Worm (Caenorhabditis elegans): Measurements from ENCODE around the gene mrpl-11.

DNA sequence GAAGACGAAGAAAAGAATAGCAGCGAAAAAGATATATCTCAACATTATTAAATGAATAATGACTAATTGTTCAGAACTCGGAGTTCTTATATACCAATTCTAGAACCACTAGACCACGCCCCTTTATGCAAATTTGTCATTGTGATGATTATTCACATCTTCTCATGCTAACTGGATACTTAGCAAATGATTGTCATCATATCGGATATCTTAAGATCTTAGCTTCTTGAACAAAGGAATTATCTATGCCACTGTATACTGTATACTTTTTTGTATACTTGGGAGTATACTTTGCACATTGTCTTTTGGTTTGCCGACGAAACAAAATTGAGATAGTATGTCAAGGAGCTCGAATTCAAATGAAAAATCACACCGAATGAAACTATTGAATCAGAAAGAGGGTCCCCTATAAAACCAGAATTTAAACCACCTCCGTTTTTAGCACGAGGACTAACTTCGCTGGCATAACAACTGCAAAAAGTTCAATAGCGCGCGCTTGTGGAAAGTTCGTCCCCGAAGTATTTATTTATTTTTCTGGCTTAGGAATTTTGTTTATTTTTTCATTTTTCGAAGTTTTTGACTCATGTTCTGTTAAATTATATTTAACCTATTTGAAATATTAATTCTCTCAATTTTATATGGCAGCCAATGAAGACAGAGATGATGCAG is 17.0 kb upstream of the mrpl-11 start, which contains the start of the genes sdz-1 and vps-33.1:
- TF ChIP-seq nhr-237 (tag; optimal IDR thresholded peaks at IDR 0.05) (no peak), unc-62 (GFP tag; optimal IDR thresholded peaks at IDR 0.05) (no peak), ama-1 (optimal IDR thresholded peaks at IDR 0.05) (no peak), lsy-2 (tag; optimal IDR thresholded peaks at IDR 0.05) (peak in 1 of 2 experiments; percentile 75), ZK546.5 (tag; optimal IDR thresholded peaks at IDR 0.05) (no peak), ztf-4 (tag; optimal IDR thresholded peaks at IDR 0.05) (no peak), unc-39 (tag; optimal IDR thresholded peaks at IDR 0.05) (no peak), egl-27 (tag; optimal IDR thresholded peaks at IDR 0.05) (no peak)

Measured in whole organism, L2 larva.